Fruit fly (Drosophila melanogaster) S2 (cell line): ENCODE results near the gene CG32170.
A peak's percentile ranks its signal among the peaks of the same experiment; 100 is the strongest.

Experiments
- CG8478 ChIP-seq: fragments of >200 bp; optimal IDR thresholded peaks from 2 replicates; lab custom pipeline; 2018
- CTCF ChIP-seq, 2 experiments: fragments of >200 bp; optimal IDR thresholded peaks; 2 replicates each; lab custom pipeline; 2018

dm6 chr3L:16896408-16896807 is 19.3 kb downstream of the CG32170 start:
- TF ChIP-seq CTCF (optimal IDR thresholded peaks at IDR 0.05; lab: Kevin White, UChicago) (peak; percentile 75 to 76), CG8478 (lab: Kevin White, UChicago) (no peak)
